Worm (Caenorhabditis elegans): ENCODE measurements around the gene rps-16.
"Not testable (repeated sequence)": the region's sequence is repeated elsewhere in the genome, so short reads cannot be mapped to it uniquely, and the experiment has no call there.

rps-16 gene

ce11 chrV:15000055-15000704 lies at the start of gene rps-16:
Gene rps-16 (minus strand): TSS chrV:15000541.
- TF ChIP-seq unc-62 (GFP tag; optimal IDR thresholded peaks at IDR 0.05) = no peak

ce11 chrV:15048107-15048506 lies 47.8 kb upstream of the rps-16 start, which contains the start of gene sdc-3:
Gene sdc-3 (minus strand): TSS chrV:15048207.
- TF ChIP-seq unc-62 (GFP tag; optimal IDR thresholded peaks at IDR 0.05) = no peak

- not testable (repeated sequence) for TF ChIP-seq unc-62 (GFP tag; optimal IDR thresholded peaks at IDR 0.05)
These were observed 36.4 kb upstream of the rps-16 start, which contains the start of gene melo-3 for ce11 chrV:15036769-15037168. Gene melo-3 (minus strand): TSS chrV:15036869.

- TF ChIP-seq unc-62 (GFP tag; optimal IDR thresholded peaks at IDR 0.05) = not testable (repeated sequence)
These were observed 31.0 kb upstream of the rps-16 start, which contains the start of gene cng-1 for ce11 chrV:15031373-15031772. Gene cng-1 (minus strand): TSS chrV:15031473.

ce11 chrV:15028896-15029519 lies 28.7 kb upstream of the rps-16 start, which contains the start of gene F14H8.8:
Gene F14H8.8 (plus strand): TSS chrV:15029469.
- no peak for TF ChIP-seq unc-62 (GFP tag; optimal IDR thresholded peaks at IDR 0.05)

ce11 chrV:15023544-15023943 lies 23.2 kb upstream of the rps-16 start, which contains the start of gene F14H8.4:
Gene F14H8.4 (plus strand): TSS chrV:15023844.
- TF ChIP-seq unc-62 (GFP tag; optimal IDR thresholded peaks at IDR 0.05) = no peak

- no peak for TF ChIP-seq unc-62 (GFP tag; optimal IDR thresholded peaks at IDR 0.05)
These were observed 20.4 kb upstream of the rps-16 start, which contains the start of gene F14H8.5 for ce11 chrV:15020732-15021131. Gene F14H8.5 (plus strand): TSS chrV:15021032.

- no peak for TF ChIP-seq unc-62 (GFP tag; optimal IDR thresholded peaks at IDR 0.05)
These were observed 19.9 kb upstream of the rps-16 start, which contains the start of gene F14H8.2 for ce11 chrV:15020229-15020628. Gene F14H8.2 (minus strand): TSS chrV:15020329.

ce11 chrV:15016795-15017429 lies 16.6 kb upstream of the rps-16 start:
- no peak for TF ChIP-seq unc-62 (GFP tag; optimal IDR thresholded peaks at IDR 0.05)

- no peak for TF ChIP-seq unc-62 (GFP tag; optimal IDR thresholded peaks at IDR 0.05)
These were observed 15.5 kb upstream of the rps-16 start for ce11 chrV:15015799-15016198.

- TF ChIP-seq unc-62 (GFP tag; optimal IDR thresholded peaks at IDR 0.05) = no peak
These were observed 13.8 kb upstream of the rps-16 start, which contains the start of gene obr-2 for ce11 chrV:15014164-15014563. Gene obr-2 (minus strand): TSS chrV:15014264.

- no peak for TF ChIP-seq unc-62 (GFP tag; optimal IDR thresholded peaks at IDR 0.05)
These were observed 13.0 kb upstream of the rps-16 start for ce11 chrV:15013328-15013727.

ce11 chrV:15012542-15013301 lies 12.4 kb upstream of the rps-16 start:
- TF ChIP-seq unc-62 (GFP tag; optimal IDR thresholded peaks at IDR 0.05) = no peak

ce11 chrV:15011560-15011959 lies 11.2 kb upstream of the rps-16 start, which contains the start of gene nmr-2:
Gene nmr-2 (minus strand): TSS chrV:15011660.
- TF ChIP-seq unc-62 (GFP tag; optimal IDR thresholded peaks at IDR 0.05) = no peak

- TF ChIP-seq unc-62 (GFP tag; optimal IDR thresholded peaks at IDR 0.05) = no peak
These were observed 4.5 kb upstream of the rps-16 start, which contains the start of gene hrde-2 for ce11 chrV:15004800-15005199. Gene hrde-2 (plus strand): TSS chrV:15005100.
